1 fruit fly cellular context compared by ENCODE assay signal in the genomic region with DNA sequence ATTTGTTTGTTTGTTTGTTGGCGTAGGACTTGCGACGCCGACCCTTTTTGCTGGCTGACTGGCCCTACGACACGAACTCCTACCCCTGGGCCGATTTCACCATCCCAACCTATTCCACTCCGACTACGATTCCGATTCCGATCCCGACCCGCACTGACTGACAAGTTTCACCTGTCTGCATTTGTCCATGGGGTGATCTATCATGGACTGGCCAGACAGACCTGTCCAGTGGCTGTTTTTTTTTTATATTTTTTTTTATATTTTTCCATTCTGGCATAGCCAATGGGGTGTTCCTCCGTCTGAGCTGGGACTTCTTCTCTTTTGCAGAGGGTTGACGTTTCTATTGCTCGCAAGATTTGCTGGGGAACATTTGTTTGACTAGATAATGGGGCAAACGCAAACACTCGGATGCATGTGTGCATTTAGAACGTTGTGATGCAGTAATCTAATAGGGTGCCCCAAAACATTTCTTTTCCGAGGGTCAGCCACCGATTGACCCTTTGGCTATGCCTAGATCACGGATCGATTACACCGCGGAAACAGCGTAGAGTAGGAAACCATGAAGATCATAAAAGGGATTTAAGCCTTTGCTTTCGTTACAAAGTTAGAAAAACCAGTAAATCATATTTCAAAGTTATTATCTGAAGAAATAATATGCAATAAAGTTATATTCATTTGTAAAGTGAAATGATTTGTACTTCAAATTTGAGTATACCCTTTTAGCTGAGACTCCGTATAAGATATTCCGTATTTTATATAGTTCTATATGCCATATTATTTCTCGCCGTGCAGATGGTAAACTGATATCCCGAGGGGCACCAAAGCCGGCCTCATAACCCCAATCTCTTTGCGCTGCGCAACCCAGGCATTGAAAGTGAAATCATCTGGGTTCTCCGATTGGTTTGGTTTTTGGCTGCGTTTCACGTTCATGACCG.
A peak's percentile ranks its signal among the peaks of the same experiment; 100 is the strongest.
TF ChIP-seq lines count a peak whose summit lies in the region.

No protein-coding gene starts in this region.

TF ChIP-seq in whole organism, embryonic, 481 proteins besides CTCF, POLR2A, EP300 and RAD21 (continued from another document and continues in another):
- TF ChIP-seq pros (GFP tag; optimal IDR thresholded peaks at IDR 0.05; lab: Kevin White, UChicago) = no peak
- no peak for TF ChIP-seq crp (GFP tag; optimal IDR thresholded peaks at IDR 0.05; lab: Kevin White, UChicago)
- peak; percentile 31 for TF ChIP-seq CG17359 (tag; optimal IDR thresholded peaks at IDR 0.05; lab: Kevin White, UChicago)
- peak; percentile 61 for TF ChIP-seq gcm (GFP tag; optimal IDR thresholded peaks at IDR 0.05; lab: Kevin White, UChicago)
- peak; percentile 40 for TF ChIP-seq Nf-YB (GFP tag; optimal IDR thresholded peaks at IDR 0.05; lab: Kevin White, UChicago)
- 0 out of 2 replicates have a peak, but pooled peaks have one; percentile 23 for TF ChIP-seq ttk (GFP tag; IDR thresholded peaks at IDR 0.05; lab: Robert Waterston, UW)
- peak; percentile 14 for TF ChIP-seq CG9437 (GFP tag; optimal IDR thresholded peaks at IDR 0.05; lab: Kevin White, UChicago)
- TF ChIP-seq Xrp1 (GFP tag; IDR thresholded peaks at IDR 0.05; lab: Robert Waterston, UW) = peak; percentile 81
- no peak for TF ChIP-seq Stat92E (GFP tag; optimal IDR thresholded peaks at IDR 0.05; lab: Kevin White, UChicago)
- no peak for TF ChIP-seq Aef1 (GFP tag; IDR thresholded peaks at IDR 0.05; lab: Robert Waterston, UW)
- TF ChIP-seq HmgD (GFP tag; optimal IDR thresholded peaks at IDR 0.05; lab: Kevin White, UChicago) = no peak
- TF ChIP-seq Rfx (GFP tag; IDR thresholded peaks at IDR 0.05; lab: Robert Waterston, UW) = no peak
- TF ChIP-seq Bgb (GFP tag; IDR thresholded peaks at IDR 0.05; lab: Robert Waterston, UW; ENCODE audit: partially characterized antibody) = no peak
- 0 out of 3 replicates have a peak, but pooled peaks have one; percentile 6 for TF ChIP-seq gce (GFP tag; IDR thresholded peaks at IDR 0.05; lab: Robert Waterston, UW)
- TF ChIP-seq CG17186 (GFP tag; optimal IDR thresholded peaks at IDR 0.05; lab: Kevin White, UChicago) = peak; percentile 27
- TF ChIP-seq Dfd (GFP tag; optimal IDR thresholded peaks at IDR 0.05; lab: Kevin White, UChicago) = no peak
- no peak for TF ChIP-seq pita (GFP tag; optimal IDR thresholded peaks at IDR 0.05; lab: Kevin White, UChicago)
- no peak for TF ChIP-seq CG10321 (GFP tag; IDR thresholded peaks at IDR 0.05; lab: Robert Waterston, UW)
- TF ChIP-seq hbn (GFP tag; IDR thresholded peaks at IDR 0.05; lab: Robert Waterston, UW; ENCODE audit: partially characterized antibody) = no peak
- no peak for TF ChIP-seq peb (GFP tag; IDR thresholded peaks at IDR 0.05; lab: Robert Waterston, UW)
- no peak for TF ChIP-seq Trl (optimal IDR thresholded peaks at IDR 0.05; lab: Kevin White, UChicago)
- no peak for TF ChIP-seq Trl (GFP tag; optimal IDR thresholded peaks at IDR 0.05; lab: Kevin White, UChicago)
- peak; percentile 52 for TF ChIP-seq Sox100B (GFP tag; optimal IDR thresholded peaks at IDR 0.05; lab: Kevin White, UChicago)
- peak; percentile 80 for TF ChIP-seq CG31441 (GFP tag; IDR thresholded peaks at IDR 0.05; lab: Robert Waterston, UW)
- TF ChIP-seq Mes4 (GFP tag; optimal IDR thresholded peaks at IDR 0.05; lab: Kevin White, UChicago) = no peak
- peak; percentile 29 for TF ChIP-seq CG3407 (GFP tag; optimal IDR thresholded peaks at IDR 0.05; lab: Kevin White, UChicago)
- TF ChIP-seq Hr78 (GFP tag; optimal IDR thresholded peaks at IDR 0.05; lab: Kevin White, UChicago) = peak in 1 of 2 experiments; percentile 93
- TF ChIP-seq CG3163 (GFP tag; optimal IDR thresholded peaks at IDR 0.05; lab: Kevin White, UChicago) = no peak
- TF ChIP-seq ken (GFP tag; IDR thresholded peaks at IDR 0.05; lab: Robert Waterston, UW) = no peak
- TF ChIP-seq CG17612 (GFP tag; IDR thresholded peaks at IDR 0.05; lab: Robert Waterston, UW) = no peak
- TF ChIP-seq Hr51 (GFP tag; optimal IDR thresholded peaks at IDR 0.05; lab: Kevin White, UChicago) = peak in 1 of 2 experiments; percentile 35
- TF ChIP-seq zf30C (GFP tag; optimal IDR thresholded peaks at IDR 0.05; lab: Kevin White, UChicago) = peak; percentile 82
- TF ChIP-seq CG12659 (GFP tag; optimal IDR thresholded peaks at IDR 0.05; lab: Kevin White, UChicago) = peak; percentile 18
- peak; percentile 7 for TF ChIP-seq CG6813 (GFP tag; optimal IDR thresholded peaks at IDR 0.05; lab: Kevin White, UChicago)
- TF ChIP-seq CG3995 (GFP tag; optimal IDR thresholded peaks at IDR 0.05; lab: Kevin White, UChicago) = no peak
- TF ChIP-seq CG31224 (GFP tag; IDR thresholded peaks at IDR 0.05; lab: Robert Waterston, UW) = no peak
- no peak for TF ChIP-seq Nf-YA (GFP tag; IDR thresholded peaks at IDR 0.05; lab: Robert Waterston, UW)
- peak; percentile 33 for TF ChIP-seq Six4 (GFP tag; optimal IDR thresholded peaks at IDR 0.05; lab: Kevin White, UChicago)
- TF ChIP-seq lov (optimal IDR thresholded peaks at IDR 0.05; lab: Kevin White, UChicago) = no peak
- no peak for TF ChIP-seq lov (GFP tag; IDR thresholded peaks at IDR 0.05; lab: Robert Waterston, UW)
- no peak for TF ChIP-seq hkb (optimal IDR thresholded peaks at IDR 0.05; lab: Kevin White, UChicago)
- TF ChIP-seq hkb (GFP tag; IDR thresholded peaks at IDR 0.05; lab: Robert Waterston, UW) = no peak
- TF ChIP-seq dysf (GFP tag; IDR thresholded peaks at IDR 0.05; lab: Robert Waterston, UW) = peak; percentile 34; the same call in 1 of the 3 replicates
- peak; percentile 57; the same call in 1 of the 2 replicates for TF ChIP-seq CG4404 (GFP tag; IDR thresholded peaks at IDR 0.05; lab: Robert Waterston, UW)
- no peak for TF ChIP-seq Hey (tag; optimal IDR thresholded peaks at IDR 0.05; lab: Kevin White, UChicago)
- no peak for TF ChIP-seq seq (GFP tag; IDR thresholded peaks at IDR 0.05; lab: Robert Waterston, UW)
- TF ChIP-seq Gug (GFP tag; IDR thresholded peaks at IDR 0.05; lab: Robert Waterston, UW) = no peak
- no peak for TF ChIP-seq CG11085 (GFP tag; IDR thresholded peaks at IDR 0.05; lab: Robert Waterston, UW)
- TF ChIP-seq stwl (tag; optimal IDR thresholded peaks at IDR 0.05; lab: Kevin White, UChicago) = peak; percentile 15
- TF ChIP-seq CG8388 (GFP tag; optimal IDR thresholded peaks at IDR 0.05; lab: Kevin White, UChicago) = peak; percentile 78
- TF ChIP-seq Side (GFP tag; optimal IDR thresholded peaks at IDR 0.05; lab: Kevin White, UChicago) = no peak
- TF ChIP-seq CG14710 (tag; optimal IDR thresholded peaks at IDR 0.05; lab: Kevin White, UChicago) = peak; percentile 77
- TF ChIP-seq hth (optimal IDR thresholded peaks at IDR 0.05; lab: Kevin White, UChicago) = peak; percentile 24
- TF ChIP-seq p53 (GFP tag; optimal IDR thresholded peaks at IDR 0.05; lab: Kevin White, UChicago) = no peak
- no peak for TF ChIP-seq bbx (GFP tag; IDR thresholded peaks at IDR 0.05; lab: Robert Waterston, UW; ENCODE audit: partially characterized antibody)
- no peak for TF ChIP-seq Dll (GFP tag; IDR thresholded peaks at IDR 0.05; lab: Robert Waterston, UW; ENCODE audit: partially characterized antibody)
- TF ChIP-seq Fer2 (tag; optimal IDR thresholded peaks at IDR 0.05; lab: Kevin White, UChicago) = no peak
- no peak for TF ChIP-seq gt (GFP tag; IDR thresholded peaks at IDR 0.05; lab: Robert Waterston, UW)
- no peak for TF ChIP-seq Neu2 (GFP tag; optimal IDR thresholded peaks at IDR 0.05; lab: Kevin White, UChicago; ENCODE audit: borderline replicate concordance)
- peak in 1 of 2 experiments; percentile 87 for TF ChIP-seq bsh (GFP tag; optimal IDR thresholded peaks at IDR 0.05; lab: Kevin White, UChicago)
- no peak for TF ChIP-seq Dad (GFP tag; optimal IDR thresholded peaks at IDR 0.05; lab: Kevin White, UChicago)
- TF ChIP-seq ERR (GFP tag; optimal IDR thresholded peaks at IDR 0.05; lab: Kevin White, UChicago) = no peak
- no peak for TF ChIP-seq mirr (GFP tag; optimal IDR thresholded peaks at IDR 0.05; lab: Kevin White, UChicago)
- TF ChIP-seq Doc3 (GFP tag; IDR thresholded peaks at IDR 0.05; lab: Robert Waterston, UW; ENCODE audit: partially characterized antibody) = no peak
- TF ChIP-seq MBD-R2 (GFP tag; IDR thresholded peaks at IDR 0.05; lab: Robert Waterston, UW) = no peak
- TF ChIP-seq Deaf1 (tag; optimal IDR thresholded peaks at IDR 0.05; lab: Kevin White, UChicago) = no peak
- no peak for TF ChIP-seq CkIIα-i1 (GFP tag; IDR thresholded peaks at IDR 0.05; lab: Robert Waterston, UW)
- no peak for TF ChIP-seq HHEX (GFP tag; optimal IDR thresholded peaks at IDR 0.05; lab: Kevin White, UChicago)
- TF ChIP-seq CG2129 (GFP tag; IDR thresholded peaks at IDR 0.05; lab: Robert Waterston, UW; ENCODE audit: partially characterized antibody) = no peak
- no peak for TF ChIP-seq HLH4C (GFP tag; IDR thresholded peaks at IDR 0.05; lab: Robert Waterston, UW; ENCODE audit: partially characterized antibody)
- TF ChIP-seq CG7372 (GFP tag; IDR thresholded peaks at IDR 0.05; lab: Robert Waterston, UW) = no peak
- no peak for TF ChIP-seq CG13894 (tag; optimal IDR thresholded peaks at IDR 0.05; lab: Kevin White, UChicago)
- TF ChIP-seq Ravus (GFP tag; IDR thresholded peaks at IDR 0.05; lab: Robert Waterston, UW) = no peak
- TF ChIP-seq eve (GFP tag; optimal IDR thresholded peaks at IDR 0.05; lab: Kevin White, UChicago) = peak in 1 of 2 experiments; percentile 72
- TF ChIP-seq cad (GFP tag; optimal IDR thresholded peaks at IDR 0.05; lab: Kevin White, UChicago) = no peak
- TF ChIP-seq scrt (GFP tag; optimal IDR thresholded peaks at IDR 0.05; lab: Kevin White, UChicago) = no peak
- no peak for TF ChIP-seq CG11560 (tag; IDR thresholded peaks at IDR 0.05; lab: Robert Waterston, UW)
- peak; percentile 69 for TF ChIP-seq CoRest (tag; optimal IDR thresholded peaks at IDR 0.05; lab: Kevin White, UChicago)
- TF ChIP-seq h (optimal IDR thresholded peaks at IDR 0.05; lab: Kevin White, UChicago) = no peak
- no peak for TF ChIP-seq CG7928 (GFP tag; optimal IDR thresholded peaks at IDR 0.05; lab: Kevin White, UChicago)
- peak; percentile 25 for TF ChIP-seq HLHmδ (GFP tag; optimal IDR thresholded peaks at IDR 0.05; lab: Kevin White, UChicago)
- peak; percentile 40 for TF ChIP-seq CG11504 (tag; optimal IDR thresholded peaks at IDR 0.05; lab: Kevin White, UChicago)
- TF ChIP-seq gsb (GFP tag; IDR thresholded peaks at IDR 0.05; lab: Robert Waterston, UW) = no peak
- TF ChIP-seq Ada2b (GFP tag; IDR thresholded peaks at IDR 0.05; lab: Robert Waterston, UW) = no peak
- TF ChIP-seq schlank (tag; optimal IDR thresholded peaks at IDR 0.05; lab: Kevin White, UChicago) = no peak
- TF ChIP-seq B-H2 (GFP tag; optimal IDR thresholded peaks at IDR 0.05; lab: Kevin White, UChicago) = no peak
- TF ChIP-seq Drgx (GFP tag; IDR thresholded peaks at IDR 0.05; lab: Robert Waterston, UW) = no peak
- peak; percentile 21 for TF ChIP-seq D19A (tag; optimal IDR thresholded peaks at IDR 0.05; lab: Kevin White, UChicago)
- no peak for TF ChIP-seq Kr (GFP tag; optimal IDR thresholded peaks at IDR 0.05; lab: Kevin White, UChicago)
- TF ChIP-seq bab2 (GFP tag; optimal IDR thresholded peaks at IDR 0.05; lab: Kevin White, UChicago) = peak; percentile 2
- TF ChIP-seq Meics (GFP tag; optimal IDR thresholded peaks at IDR 0.05; lab: Kevin White, UChicago) = no peak
- no peak for TF ChIP-seq CG10147 (GFP tag; optimal IDR thresholded peaks at IDR 0.05; lab: Kevin White, UChicago)
- TF ChIP-seq vnd (GFP tag; IDR thresholded peaks at IDR 0.05; lab: Robert Waterston, UW; ENCODE audit: partially characterized antibody) = no peak
- peak; percentile 62 for TF ChIP-seq CG10267 (tag; optimal IDR thresholded peaks at IDR 0.05; lab: Kevin White, UChicago)
- TF ChIP-seq Oli (tag; optimal IDR thresholded peaks at IDR 0.05; lab: Kevin White, UChicago) = peak; percentile 69
- TF ChIP-seq CG4617 (GFP tag; optimal IDR thresholded peaks at IDR 0.05; lab: Kevin White, UChicago; ENCODE audit: borderline replicate concordance) = no peak
- peak; percentile 77 for TF ChIP-seq gsb-n (tag; optimal IDR thresholded peaks at IDR 0.05; lab: Kevin White, UChicago)
- peak; percentile 97 for TF ChIP-seq Blimp-1 (GFP tag; optimal IDR thresholded peaks at IDR 0.05; lab: Kevin White, UChicago)
- TF ChIP-seq CG8359 (GFP tag; optimal IDR thresholded peaks at IDR 0.05; lab: Kevin White, UChicago; ENCODE audit: borderline replicate concordance) = peak; percentile 57
- TF ChIP-seq CG18599 (GFP tag; optimal IDR thresholded peaks at IDR 0.05; lab: Kevin White, UChicago) = no peak
- no peak for TF ChIP-seq CG12299 (tag; optimal IDR thresholded peaks at IDR 0.05; lab: Kevin White, UChicago)
- TF ChIP-seq CG17802 (tag; optimal IDR thresholded peaks at IDR 0.05; lab: Kevin White, UChicago) = peak; percentile 17
- 0 out of 2 replicates have a peak, but pooled peaks have one; percentile 38 for TF ChIP-seq danr (GFP tag; IDR thresholded peaks at IDR 0.05; lab: Robert Waterston, UW)
- TF ChIP-seq twi (tag; optimal IDR thresholded peaks at IDR 0.05; lab: Kevin White, UChicago) = peak; percentile 31
- no peak for TF ChIP-seq Dbx (GFP tag; IDR thresholded peaks at IDR 0.05; lab: Robert Waterston, UW)
- no peak for TF ChIP-seq CG6175 (GFP tag; IDR thresholded peaks at IDR 0.05; lab: Robert Waterston, UW)
- TF ChIP-seq CG8089 (GFP tag; optimal IDR thresholded peaks at IDR 0.05; lab: Kevin White, UChicago) = peak; percentile 11
- TF ChIP-seq CG7357 (GFP tag; IDR thresholded peaks at IDR 0.05; lab: Robert Waterston, UW) = no peak
- TF ChIP-seq lbe (GFP tag; optimal IDR thresholded peaks at IDR 0.05; lab: Kevin White, UChicago) = no peak
- TF ChIP-seq nerfin-2 (GFP tag; IDR thresholded peaks at IDR 0.05; lab: Robert Waterston, UW; ENCODE audit: partially characterized antibody) = no peak
- no peak for TF ChIP-seq CG14441 (GFP tag; IDR thresholded peaks at IDR 0.05; lab: Robert Waterston, UW)
- TF ChIP-seq ci (GFP tag; IDR thresholded peaks at IDR 0.05; lab: Robert Waterston, UW) = 0 out of 3 replicates have a peak, but pooled peaks have one; percentile 24
- no peak for TF ChIP-seq ap (GFP tag; IDR thresholded peaks at IDR 0.05; lab: Robert Waterston, UW)
- no peak for TF ChIP-seq salm (tag; optimal IDR thresholded peaks at IDR 0.05; lab: Kevin White, UChicago)
- TF ChIP-seq CG1602 (GFP tag; optimal IDR thresholded peaks at IDR 0.05; lab: Kevin White, UChicago) = peak; percentile 52
- no peak for TF ChIP-seq Doc2 (GFP tag; IDR thresholded peaks at IDR 0.05; lab: Robert Waterston, UW)
- no peak for TF ChIP-seq amos (GFP tag; IDR thresholded peaks at IDR 0.05; lab: Robert Waterston, UW; ENCODE audit: partially characterized antibody)
- TF ChIP-seq Camta (GFP tag; optimal IDR thresholded peaks at IDR 0.05; lab: Kevin White, UChicago) = peak; percentile 41
- TF ChIP-seq Hmr (GFP tag; optimal IDR thresholded peaks at IDR 0.05; lab: Kevin White, UChicago) = no peak
- peak; percentile 48 for TF ChIP-seq tio (GFP tag; optimal IDR thresholded peaks at IDR 0.05; lab: Kevin White, UChicago)
- TF ChIP-seq CG12236 (GFP tag; optimal IDR thresholded peaks at IDR 0.05; lab: Kevin White, UChicago) = no peak
- TF ChIP-seq fd3F (GFP tag; optimal IDR thresholded peaks at IDR 0.05; lab: Kevin White, UChicago) = no peak
